Fruit fly (Drosophila melanogaster) whole organism, adult: ENCODE data around the gene CG33258.
A peak's percentile ranks its signal among the peaks of the same experiment; 100 is the strongest.

ENCODE experiments used
- CG11617 ChIP-seq: fragments of 200-800 bp; sonication (Bioruptor generic); optimal IDR thresholded peaks from 2 replicates; lab custom pipeline; 2017; ENCODE audit warnings: mild to moderate bottlenecking, missing biosample characterization, missing genetic modification reagents, missing genetic modification characterization
- CG12768 ChIP-seq: fragments of 200-800 bp; sonication (Bioruptor generic); optimal IDR thresholded peaks from 2 replicates; lab custom pipeline; 2017; ENCODE audit warnings: missing biosample characterization, missing genetic modification characterization, mild to moderate bottlenecking, moderate library complexity, missing genetic modification reagents
- CG14711 ChIP-seq: fragments of 200-800 bp; sonication (Bioruptor generic); optimal IDR thresholded peaks from 2 replicates; lab custom pipeline; 2018; ENCODE audit warnings: missing biosample characterization, mild to moderate bottlenecking, missing genetic modification characterization, moderate library complexity
- CG1620 ChIP-seq: fragments of 200-800 bp; sonication (Bioruptor generic); optimal IDR thresholded peaks from 2 replicates; lab custom pipeline; 2016; ENCODE audit warnings: missing biosample characterization, missing genetic modification characterization
- CG33017 ChIP-seq: fragments of 200-800 bp; sonication (Bioruptor generic); optimal IDR thresholded peaks from 2 replicates; lab custom pipeline; 2018; ENCODE audit warnings: missing biosample characterization, mild to moderate bottlenecking, missing genetic modification characterization, moderate library complexity
- CG5204 ChIP-seq: fragments of 200-800 bp; sonication (Bioruptor generic); optimal IDR thresholded peaks from 2 replicates; lab custom pipeline; 2016; ENCODE audit warnings: missing biosample characterization, missing genetic modification characterization
- CG7045 ChIP-seq: fragments of 200-800 bp; sonication (Bioruptor generic); optimal IDR thresholded peaks from 2 replicates; lab custom pipeline; 2017; ENCODE audit warnings: missing biosample characterization, mild to moderate bottlenecking, missing genetic modification characterization
- CG7101 ChIP-seq: fragments of 200-800 bp; sonication (Bioruptor generic); optimal IDR thresholded peaks from 2 replicates; lab custom pipeline; 2018; ENCODE audit warnings: missing biosample characterization, mild to moderate bottlenecking, missing genetic modification characterization, moderate library complexity
- Clk ChIP-seq: fragments of 200-800 bp; sonication (Bioruptor generic); optimal IDR thresholded peaks from 2 replicates; lab custom pipeline; 2017; ENCODE audit warnings: missing biosample characterization, missing genetic modification characterization
- Crg-1 ChIP-seq: fragments of 200-800 bp; sonication (Bioruptor generic); optimal IDR thresholded peaks from 2 replicates; lab custom pipeline; 2016; ENCODE audit warnings: missing biosample characterization, missing genetic modification characterization
- Hr96 ChIP-seq: fragments of 200-800 bp; sonication (Bioruptor generic); optimal IDR thresholded peaks from 2 replicates; lab custom pipeline; 2016; ENCODE audit warnings: missing biosample characterization, missing genetic modification characterization
- Mnt ChIP-seq: fragments of 200-800 bp; sonication (Bioruptor generic); optimal IDR thresholded peaks from 2 replicates; lab custom pipeline; 2016; ENCODE audit warnings: missing biosample characterization, mild to moderate bottlenecking, missing genetic modification characterization
- bab1 ChIP-seq: fragments of 200-800 bp; sonication (Bioruptor generic); optimal IDR thresholded peaks from 3 replicates; lab custom pipeline; 2019; ENCODE audit warnings: missing biosample characterization, mild to moderate bottlenecking, missing genetic modification characterization, moderate library complexity
- cic ChIP-seq: fragments of 200-800 bp; sonication (Bioruptor generic); optimal IDR thresholded peaks from 2 replicates; lab custom pipeline; 2017; ENCODE audit warnings: missing biosample characterization, mild to moderate bottlenecking, missing genetic modification characterization, moderate library complexity
- cnc ChIP-seq, 2 experiments: fragments of >200 bp; optimal IDR thresholded peaks; 2 replicates each; lab custom pipeline; 2017
- kay ChIP-seq: fragments of 200-800 bp; sonication (Bioruptor generic); peaks from one replicate; lab custom pipeline; 2016; ENCODE audit warnings: missing biosample characterization, missing genetic modification characterization, borderline replicate concordance
- ovo ChIP-seq: fragments of 200-800 bp; sonication (Bioruptor generic); optimal IDR thresholded peaks from 2 replicates; lab custom pipeline; 2016; ENCODE audit warnings: missing biosample characterization, missing genetic modification characterization
- pad ChIP-seq: fragments of 200-800 bp; sonication (Bioruptor generic); optimal IDR thresholded peaks from 3 replicates; lab custom pipeline; 2017; ENCODE audit warnings: missing biosample characterization, missing genetic modification characterization, mild to moderate bottlenecking, moderate library complexity, missing genetic modification reagents
- tj ChIP-seq: fragments of 200-800 bp; sonication (Bioruptor generic); optimal IDR thresholded peaks from 3 replicates; lab custom pipeline; 2017; ENCODE audit warnings: missing biosample characterization, mild to moderate bottlenecking, missing genetic modification characterization, moderate library complexity
- toe ChIP-seq: fragments of 200-800 bp; sonication (Bioruptor generic); optimal IDR thresholded peaks from 2 replicates; lab custom pipeline; 2016; ENCODE audit warnings: missing biosample characterization, missing genetic modification characterization

CG33258 gene

dm6 chr3L:16090330-16090803 is 8.0 kb downstream of the CG33258 start, which contains the start of the genes CG5235 and ClC-c:
CG5235 (minus strand) TSS chr3L:16090392.
ClC-c (plus strand) TSS chr3L:16090454.
- TF ChIP-seq tj (GFP tag; lab: Kevin White, UChicago) (peak; percentile 71), cnc (optimal IDR thresholded peaks at IDR 0.05; lab: Kevin White, UChicago) (no peak), Hr96 (GFP tag; lab: Kevin White, UChicago) (no peak), Mnt (peak; percentile 38), CG12768 (GFP tag; lab: Kevin White, UChicago) (no peak), cic (peak; percentile 32), bab1 (peak; percentile 51), CG14711 (peak; percentile 31), CG1620 (GFP tag; lab: Kevin White, UChicago) (no peak), CG7101 (tag; lab: Kevin White, UChicago) (peak; percentile 43)

- TF ChIP-seq Mnt: no peak
- TF ChIP-seq CG11617 (GFP tag; lab: Kevin White, UChicago): no peak
- no peak for TF ChIP-seq Crg-1 (GFP tag; lab: Kevin White, UChicago)
- no peak for TF ChIP-seq cnc (optimal IDR thresholded peaks at IDR 0.05; lab: Kevin White, UChicago)
- no peak for TF ChIP-seq bab1
- no peak for TF ChIP-seq kay
- no peak for TF ChIP-seq CG7045 (GFP tag; lab: Kevin White, UChicago)
- TF ChIP-seq CG12768 (GFP tag; lab: Kevin White, UChicago): no peak
- TF ChIP-seq ovo: no peak
- TF ChIP-seq Hr96 (GFP tag; lab: Kevin White, UChicago): no peak
- TF ChIP-seq CG5204: no peak
- TF ChIP-seq CG7101 (tag; lab: Kevin White, UChicago): no peak
- TF ChIP-seq CG1620 (GFP tag; lab: Kevin White, UChicago): no peak
- TF ChIP-seq pad (GFP tag; lab: Kevin White, UChicago): no peak
- TF ChIP-seq tj (GFP tag; lab: Kevin White, UChicago): no peak
- no peak for TF ChIP-seq CG14711
- TF ChIP-seq toe (GFP tag; lab: Kevin White, UChicago): no peak
Measured at dm6 chr3L:16097393-16097884, 15.1 kb downstream of the CG33258 start, which contains the start of the genes CG13074 and ATPsynbetaL. CG13074 (minus strand) TSS chr3L:16097493. ATPsynbetaL (plus strand) TSS chr3L:16097834.

dm6 chr3L:16100059-16100458 is 17.7 kb downstream of the CG33258 start, which contains the start of gene IleRS-m:
IleRS-m (plus strand) TSS chr3L:16100280.
- TF ChIP-seq CG14711 (no peak), Mnt (no peak), CG33017 (tag; lab: Kevin White, UChicago) (no peak), kay (no peak), CG7045 (GFP tag; lab: Kevin White, UChicago) (no peak), toe (GFP tag; lab: Kevin White, UChicago) (no peak), tj (GFP tag; lab: Kevin White, UChicago) (no peak), CG7101 (tag; lab: Kevin White, UChicago) (no peak), CG5204 (no peak), ovo (no peak), CG1620 (GFP tag; lab: Kevin White, UChicago) (no peak), CG12768 (GFP tag; lab: Kevin White, UChicago) (no peak), cnc (optimal IDR thresholded peaks at IDR 0.05; lab: Kevin White, UChicago) (no peak)

dm6 chr3L:16105528-16105927 is 23.2 kb downstream of the CG33258 start, which contains the start of the genes IntS9 and CG43295:
IntS9 (minus strand) TSS chr3L:16105627.
CG43295 (plus strand) TSS chr3L:16105852.
- TF ChIP-seq CG33017 (tag; lab: Kevin White, UChicago): peak; percentile 76
- TF ChIP-seq CG5204: peak; percentile 83
- TF ChIP-seq Hr96 (GFP tag; lab: Kevin White, UChicago): peak; percentile 86
- peak; percentile 47 for TF ChIP-seq Clk
- no peak for TF ChIP-seq kay
- no peak for TF ChIP-seq cnc (optimal IDR thresholded peaks at IDR 0.05; lab: Kevin White, UChicago)
- TF ChIP-seq pad (GFP tag; lab: Kevin White, UChicago): peak; percentile 52
- TF ChIP-seq CG12768 (GFP tag; lab: Kevin White, UChicago): peak; percentile 77
- peak; percentile 83 for TF ChIP-seq CG1620 (GFP tag; lab: Kevin White, UChicago)
- TF ChIP-seq cic: peak; percentile 7
- TF ChIP-seq ovo: peak; percentile 71
- peak; percentile 45 for TF ChIP-seq CG7045 (GFP tag; lab: Kevin White, UChicago)
- TF ChIP-seq CG14711: peak; percentile 78
- peak; percentile 64 for TF ChIP-seq Crg-1 (GFP tag; lab: Kevin White, UChicago)
- peak; percentile 85 for TF ChIP-seq toe (GFP tag; lab: Kevin White, UChicago)
- peak; percentile 78 for TF ChIP-seq CG11617 (GFP tag; lab: Kevin White, UChicago)
- peak; percentile 48 for TF ChIP-seq tj (GFP tag; lab: Kevin White, UChicago)
- peak; percentile 80 for TF ChIP-seq CG7101 (tag; lab: Kevin White, UChicago)
- peak; percentile 78 for TF ChIP-seq bab1
- TF ChIP-seq Mnt: peak; percentile 81

dm6 chr3L:16112069-16112820 is 29.9 kb downstream of the CG33258 start, which contains the start of gene Zn72D:
Zn72D (minus strand) TSS chr3L:16112626.
- TF ChIP-seq CG33017 (tag; lab: Kevin White, UChicago) (no peak), toe (GFP tag; lab: Kevin White, UChicago) (no peak), ovo (peak; percentile 18), tj (GFP tag; lab: Kevin White, UChicago) (no peak), bab1 (peak; percentile 35), Clk (no peak), cnc (optimal IDR thresholded peaks at IDR 0.05; lab: Kevin White, UChicago) (no peak), CG11617 (GFP tag; lab: Kevin White, UChicago) (peak; percentile 29), CG12768 (GFP tag; lab: Kevin White, UChicago) (peak; percentile 65), cic (no peak), CG7045 (GFP tag; lab: Kevin White, UChicago) (no peak), Mnt (peak; percentile 8)
